Fruit fly (Drosophila melanogaster) whole organism, adult: ENCODE results near the gene RpL7.

ENCODE experiments used
- CG12768 ChIP-seq: fragments of 200-800 bp; sonication (Bioruptor generic); optimal IDR thresholded peaks from 2 replicates; lab custom pipeline; 2017; ENCODE audit warnings: missing biosample characterization, missing genetic modification characterization, mild to moderate bottlenecking, moderate library complexity, missing genetic modification reagents
- CG1620 ChIP-seq: fragments of 200-800 bp; sonication (Bioruptor generic); optimal IDR thresholded peaks from 2 replicates; lab custom pipeline; 2016; ENCODE audit warnings: missing biosample characterization, missing genetic modification characterization
- CG5204 ChIP-seq: fragments of 200-800 bp; sonication (Bioruptor generic); optimal IDR thresholded peaks from 2 replicates; lab custom pipeline; 2016; ENCODE audit warnings: missing biosample characterization, missing genetic modification characterization
- Crg-1 ChIP-seq: fragments of 200-800 bp; sonication (Bioruptor generic); optimal IDR thresholded peaks from 2 replicates; lab custom pipeline; 2016; ENCODE audit warnings: missing biosample characterization, missing genetic modification characterization
- Mnt ChIP-seq: fragments of 200-800 bp; sonication (Bioruptor generic); optimal IDR thresholded peaks from 2 replicates; lab custom pipeline; 2016; ENCODE audit warnings: missing biosample characterization, mild to moderate bottlenecking, missing genetic modification characterization
- kay ChIP-seq: fragments of 200-800 bp; sonication (Bioruptor generic); peaks from one replicate; lab custom pipeline; 2016; ENCODE audit warnings: missing biosample characterization, missing genetic modification characterization, borderline replicate concordance
- pad ChIP-seq: fragments of 200-800 bp; sonication (Bioruptor generic); optimal IDR thresholded peaks from 3 replicates; lab custom pipeline; 2017; ENCODE audit warnings: missing biosample characterization, missing genetic modification characterization, mild to moderate bottlenecking, moderate library complexity, missing genetic modification reagents
- tj ChIP-seq: fragments of 200-800 bp; sonication (Bioruptor generic); optimal IDR thresholded peaks from 3 replicates; lab custom pipeline; 2017; ENCODE audit warnings: missing biosample characterization, mild to moderate bottlenecking, missing genetic modification characterization, moderate library complexity
- toe ChIP-seq: fragments of 200-800 bp; sonication (Bioruptor generic); optimal IDR thresholded peaks from 2 replicates; lab custom pipeline; 2016; ENCODE audit warnings: missing biosample characterization, missing genetic modification characterization

dm6 chr2L:10232152-10232816, 31.5 kb downstream of the RpL7 start, which contains the start of gene eEF1delta:
- TF ChIP-seq toe (no peak), kay (no peak), pad (no peak), CG5204 (GFP tag; lab: Kevin White, UChicago) (no peak), Mnt (GFP tag; lab: Kevin White, UChicago) (peak; percentile 68), tj (no peak), Crg-1 (GFP tag; lab: Kevin White, UChicago) (no peak), CG12768 (GFP tag; lab: Kevin White, UChicago) (no peak), CG1620 (GFP tag; lab: Kevin White, UChicago) (no peak)
